Worm (Caenorhabditis elegans): ENCODE measurements around the gene crb-3.

The crb-3 gene

ce11 chrX:9248083-9248805 is 44.7 kb downstream of the crb-3 start:
- TF ChIP-seq nhr-76 (tag; optimal IDR thresholded peaks at IDR 0.05) (no peak), skn-1 (tag; optimal IDR thresholded peaks at IDR 0.05) (no peak), nhr-77 (tag; optimal IDR thresholded peaks at IDR 0.05) (no peak), egl-27 (tag; optimal IDR thresholded peaks at IDR 0.05) (no peak), ama-1 (optimal IDR thresholded peaks at IDR 0.05) (no peak), ZK546.5 (tag; optimal IDR thresholded peaks at IDR 0.05) (no peak), pqm-1 (tag; optimal IDR thresholded peaks at IDR 0.05) (no peak), ztf-4 (tag; optimal IDR thresholded peaks at IDR 0.05) (no peak), mml-1 (tag; optimal IDR thresholded peaks at IDR 0.05) (no peak), nhr-43 (tag; optimal IDR thresholded peaks at IDR 0.05; ENCODE audit: poor library complexity, severe bottlenecking) (no peak), fos-1 (tag; optimal IDR thresholded peaks at IDR 0.05) (no peak), sea-2 (GFP tag; optimal IDR thresholded peaks at IDR 0.05) (no peak), jun-1 (tag; optimal IDR thresholded peaks at IDR 0.05) (no peak), mdl-1 (tag; optimal IDR thresholded peaks at IDR 0.05) (no peak), elt-3 (tag; optimal IDR thresholded peaks at IDR 0.05) (no peak), nhr-11 (tag; optimal IDR thresholded peaks at IDR 0.05) (no peak), lin-15B (tag; optimal IDR thresholded peaks at IDR 0.05) (no peak), unc-62 (GFP tag; optimal IDR thresholded peaks at IDR 0.05) (no peak), eor-1 (tag; optimal IDR thresholded peaks at IDR 0.05) (no peak), egl-5 (tag; optimal IDR thresholded peaks at IDR 0.05) (no peak)

ce11 chrX:9251488-9251887 is 47.9 kb downstream of the crb-3 start, which contains the start of gene pes-8:
Gene pes-8, plus strand, starts transcription at chrX:9251788.
- TF ChIP-seq nhr-28 (tag; optimal IDR thresholded peaks at IDR 0.05): no peak
- no peak for TF ChIP-seq pqm-1 (tag; optimal IDR thresholded peaks at IDR 0.05)
- TF ChIP-seq pha-4 (tag; optimal IDR thresholded peaks at IDR 0.05): no peak
- no peak for TF ChIP-seq tbx-2 (tag; optimal IDR thresholded peaks at IDR 0.05)
- no peak for TF ChIP-seq ama-1 (optimal IDR thresholded peaks at IDR 0.05)
- TF ChIP-seq ztf-4 (tag; optimal IDR thresholded peaks at IDR 0.05): no peak
- TF ChIP-seq R02D3.7 (tag; optimal IDR thresholded peaks at IDR 0.05): no peak
- no peak for TF ChIP-seq lin-15B (tag; optimal IDR thresholded peaks at IDR 0.05)
- TF ChIP-seq daf-12 (tag; optimal IDR thresholded peaks at IDR 0.05): no peak
- no peak for TF ChIP-seq nhr-67 (tag; optimal IDR thresholded peaks at IDR 0.05)
- no peak for TF ChIP-seq nhr-43 (tag; optimal IDR thresholded peaks at IDR 0.05; ENCODE audit: poor library complexity, severe bottlenecking)
- no peak for TF ChIP-seq egl-27 (tag; optimal IDR thresholded peaks at IDR 0.05)
- no peak for TF ChIP-seq nhr-25 (tag; optimal IDR thresholded peaks at IDR 0.05)

DNA sequence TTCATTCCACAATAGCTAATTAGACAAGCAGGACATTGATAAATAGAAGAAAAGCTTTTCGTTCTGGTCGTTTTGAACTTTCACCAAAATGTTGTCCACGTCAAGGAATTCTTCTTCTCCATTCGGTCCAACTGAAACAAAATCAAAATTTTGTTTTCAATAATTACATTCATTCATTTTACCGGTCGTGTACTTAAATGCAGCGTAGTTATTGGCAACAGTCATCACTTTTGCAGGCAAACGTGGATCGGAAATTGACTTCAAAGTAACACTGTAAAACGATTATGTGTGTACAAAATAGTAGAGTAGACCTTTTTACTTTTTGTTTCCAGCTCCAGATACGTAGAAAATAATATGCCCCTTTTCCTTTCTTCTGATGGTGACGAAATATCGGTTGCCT is 52.4 kb downstream of the crb-3 start:
- TF ChIP-seq eor-1 (tag; optimal IDR thresholded peaks at IDR 0.05): no peak
- TF ChIP-seq R02D3.7 (tag; optimal IDR thresholded peaks at IDR 0.05): no peak
- no peak for TF ChIP-seq ceh-28 (tag; optimal IDR thresholded peaks at IDR 0.05)
- TF ChIP-seq unc-62 (GFP tag; optimal IDR thresholded peaks at IDR 0.05): no peak
- no peak for TF ChIP-seq ceh-82 (tag; optimal IDR thresholded peaks at IDR 0.05)
- TF ChIP-seq ztf-11 (tag; optimal IDR thresholded peaks at IDR 0.05): no peak
- no peak for TF ChIP-seq lsy-12 (tag; optimal IDR thresholded peaks at IDR 0.05)
- no peak for TF ChIP-seq nhr-11 (tag; optimal IDR thresholded peaks at IDR 0.05)

ce11 chrX:9259552-9259951 is 56.0 kb downstream of the crb-3 start, which contains the start of gene F18G5.1:
Gene F18G5.1, plus strand, starts transcription at chrX:9259852.
- TF ChIP-seq nhr-25 (tag; optimal IDR thresholded peaks at IDR 0.05): no peak
- TF ChIP-seq lin-39 (tag; optimal IDR thresholded peaks at IDR 0.05): no peak
- no peak for TF ChIP-seq egl-5 (tag; optimal IDR thresholded peaks at IDR 0.05)
- no peak for TF ChIP-seq ZK546.5 (tag; optimal IDR thresholded peaks at IDR 0.05)
- TF ChIP-seq fos-1 (tag; optimal IDR thresholded peaks at IDR 0.05): no peak

DNA sequence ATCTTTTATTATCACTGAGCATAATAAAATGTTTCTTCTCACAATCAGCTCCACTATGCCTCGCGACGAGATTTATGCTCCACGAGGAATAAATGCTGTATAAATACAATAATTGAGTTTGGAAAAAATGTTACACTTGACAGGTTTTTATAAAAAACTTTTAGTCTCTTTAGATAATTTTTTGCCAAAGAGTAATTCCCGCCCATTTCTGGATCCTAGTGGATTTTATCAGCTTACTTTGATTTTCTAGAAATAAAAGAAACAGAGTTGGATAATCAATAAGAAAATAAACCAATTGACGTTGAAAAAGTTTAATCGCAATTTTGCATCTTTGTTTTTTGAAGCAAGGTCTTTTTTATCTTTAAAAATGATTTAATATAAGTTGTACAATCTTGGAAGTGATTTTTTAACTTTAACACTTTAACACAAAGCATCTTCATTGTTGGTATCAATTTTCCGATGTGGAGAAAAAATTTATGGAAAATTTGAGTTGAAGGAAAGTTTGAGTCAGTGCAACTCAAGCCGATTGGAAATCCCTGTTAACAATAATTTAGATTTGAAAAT is 58.1 kb downstream of the crb-3 start:
- TF ChIP-seq nhr-28 (tag; optimal IDR thresholded peaks at IDR 0.05): no peak
- no peak for TF ChIP-seq ztf-4 (tag; optimal IDR thresholded peaks at IDR 0.05)
- TF ChIP-seq ceh-28 (tag; optimal IDR thresholded peaks at IDR 0.05): no peak
- TF ChIP-seq egl-5 (tag; optimal IDR thresholded peaks at IDR 0.05): no peak
- TF ChIP-seq nhr-23 (tag; optimal IDR thresholded peaks at IDR 0.05): no peak
- peak; percentile 33 for TF ChIP-seq elt-2 (tag; optimal IDR thresholded peaks at IDR 0.05)
- no peak for TF ChIP-seq elt-1 (tag; optimal IDR thresholded peaks at IDR 0.05)
- TF ChIP-seq fkh-10 (GFP tag; optimal IDR thresholded peaks at IDR 0.05): no peak

All from whole organism, L3 larva.